Worm (Caenorhabditis elegans) whole organism, L2 larva: ENCODE data around the gene R04B5.5.

Experiments
- ceh-82 ChIP-seq: fragments of 150-350 bp; optimal IDR thresholded peaks from 2 replicates; lab custom pipeline; 2014; ENCODE audit warnings: missing biosample characterization, missing genetic modification characterization
- egl-27 ChIP-seq: sonication (generic microtip); optimal IDR thresholded peaks from 3 replicates; lab custom pipeline; 2017; ENCODE audit warnings: missing biosample characterization, missing genetic modification reagents, missing genetic modification characterization
- nhr-11 ChIP-seq: fragments of 150-350 bp; optimal IDR thresholded peaks from 2 replicates; lab custom pipeline; 2014; ENCODE audit warnings: missing biosample characterization, missing genetic modification characterization
- nhr-12 ChIP-seq: fragments of 150-350 bp; optimal IDR thresholded peaks from 2 replicates; lab custom pipeline; 2014; ENCODE audit warnings: missing biosample characterization, missing genetic modification characterization
- nhr-77 ChIP-seq: fragments of 150-350 bp; optimal IDR thresholded peaks from 2 replicates; lab custom pipeline; 2014; ENCODE audit warnings: missing biosample characterization, missing genetic modification characterization
- peb-1 ChIP-seq: fragments of 150-350 bp; optimal IDR thresholded peaks from 2 replicates; lab custom pipeline; 2014; ENCODE audit warnings: missing biosample characterization, missing genetic modification characterization
- skn-1 ChIP-seq: sonication (generic microtip); optimal IDR thresholded peaks from 2 replicates; lab custom pipeline; 2017; ENCODE audit warnings: missing biosample characterization, missing genetic modification characterization
- snpc-4 ChIP-seq: fragments of 150-350 bp; optimal IDR thresholded peaks from 2 replicates; lab custom pipeline; 2014; ENCODE audit warnings: missing biosample characterization, missing genetic modification characterization
- unc-62 ChIP-seq: fragments of 150-350 bp; optimal IDR thresholded peaks from 2 replicates; lab custom pipeline; 2014; ENCODE audit warnings: missing biosample characterization, missing genetic modification reagents, missing genetic modification characterization
- ztf-1 ChIP-seq: fragments of 200-800 bp; sonication (Bioruptor generic); conservative IDR thresholded peaks from 2 replicates; pipeline ENCODE4 v1.3.6; 2022; ENCODE audit warnings: missing genetic modification characterization, missing compliant biosample characterization
- ztf-11 ChIP-seq: sonication (generic microtip); optimal IDR thresholded peaks from 2 replicates; lab custom pipeline; 2017; ENCODE audit warnings: missing biosample characterization, missing genetic modification characterization

ce11 chrV:10133277-10133676 lies 46.0 kb downstream of the R04B5.5 start:
- TF ChIP-seq nhr-11 (tag; lab: Kevin White, UChicago) = no peak
- TF ChIP-seq unc-62 (GFP tag; lab: Kevin White, UChicago) = no peak
- TF ChIP-seq peb-1 = no peak
- no peak for TF ChIP-seq ztf-11 (tag; lab: Kevin White, UChicago)
- no peak for TF ChIP-seq nhr-77 (tag; lab: Kevin White, UChicago)
- TF ChIP-seq ztf-1 (GFP tag; lab: Robert Waterston, UW) = no peak
- TF ChIP-seq ceh-82 = no peak
- TF ChIP-seq nhr-12 (tag; lab: Kevin White, UChicago) = no peak
- TF ChIP-seq skn-1 (tag; lab: Kevin White, UChicago) = no peak
- TF ChIP-seq egl-27 (tag; lab: Kevin White, UChicago) = no peak
- no peak for TF ChIP-seq snpc-4 (tag; lab: Kevin White, UChicago)
